Worm (Caenorhabditis elegans) whole organism, L3 larva: Measurements from ENCODE around the gene C01C4.3.

Experiments
- R02D3.7 ChIP-seq: fragments of 150-350 bp; optimal IDR thresholded peaks from 2 replicates; lab custom pipeline; 2014; ENCODE audit warnings: missing biosample characterization, missing genetic modification characterization
- ZK546.5 ChIP-seq: sonication (generic microtip); optimal IDR thresholded peaks from 2 replicates; lab custom pipeline; 2017; ENCODE audit warnings: missing biosample characterization, missing genetic modification characterization
- aly-2 ChIP-seq: fragments of 150-350 bp; optimal IDR thresholded peaks from 2 replicates; lab custom pipeline; 2014; ENCODE audit warnings: missing biosample characterization, missing genetic modification characterization
- ceh-28 ChIP-seq: fragments of 150-350 bp; optimal IDR thresholded peaks from 2 replicates; lab custom pipeline; 2014; ENCODE audit warnings: missing biosample characterization, missing genetic modification reagents, missing genetic modification characterization
- ceh-82 ChIP-seq: fragments of 150-350 bp; optimal IDR thresholded peaks from 2 replicates; lab custom pipeline; 2014; ENCODE audit warnings: missing biosample characterization, missing genetic modification characterization
- ceh-9 ChIP-seq: sonication (generic microtip); optimal IDR thresholded peaks from 2 replicates; lab custom pipeline; 2018; ENCODE audit warnings: missing biosample characterization, missing genetic modification characterization
- daf-12 ChIP-seq: fragments of 150-350 bp; optimal IDR thresholded peaks from 2 replicates; lab custom pipeline; 2014; ENCODE audit warnings: missing biosample characterization, missing genetic modification reagents, missing genetic modification characterization
- egl-27 ChIP-seq: sonication (generic microtip); optimal IDR thresholded peaks from 4 replicates; lab custom pipeline; 2017; ENCODE audit warnings: missing biosample characterization, missing genetic modification reagents, missing genetic modification characterization
- egl-5 ChIP-seq: fragments of 150-350 bp; optimal IDR thresholded peaks from 2 replicates; lab custom pipeline; 2017; ENCODE audit warnings: missing biosample characterization, missing genetic modification reagents, missing genetic modification characterization, inconsistent platforms
- elt-2 ChIP-seq: sonication (generic microtip); optimal IDR thresholded peaks from 2 replicates; lab custom pipeline; 2016; ENCODE audit warnings: missing genetic modification reagents, mild to moderate bottlenecking, missing genetic modification characterization, missing compliant biosample characterization
- elt-3 ChIP-seq, 3 experiments: fragments of 150-350 bp in 1 of 3; sonication (generic microtip) in 2 of 3; optimal IDR thresholded peaks; 2 replicates in 2 of 3; 4 replicates in 1 of 3; lab custom pipeline; 2014 to 2017; ENCODE audit warnings: missing biosample characterization in 3 of 3, missing genetic modification characterization in 3 of 3
- eor-1 ChIP-seq, 2 experiments: fragments of 150-350 bp; optimal IDR thresholded peaks; 2 replicates each; lab custom pipeline; 2014 to 2018; ENCODE audit warnings: missing biosample characterization in 2 of 2, missing genetic modification characterization in 2 of 2
- fkh-10 ChIP-seq: sonication (generic microtip); optimal IDR thresholded peaks from 2 replicates; lab custom pipeline; 2017; ENCODE audit warnings: missing biosample characterization, missing genetic modification reagents, missing genetic modification characterization
- fkh-2 ChIP-seq: fragments of 150-350 bp; optimal IDR thresholded peaks from 2 replicates; lab custom pipeline; 2014; ENCODE audit warnings: missing biosample characterization, missing genetic modification reagents, missing genetic modification characterization
- fos-1 ChIP-seq: fragments of 150-350 bp; optimal IDR thresholded peaks from 2 replicates; lab custom pipeline; 2014; ENCODE audit warnings: missing biosample characterization, missing genetic modification characterization
- hmg-11 ChIP-seq: sonication (generic microtip); optimal IDR thresholded peaks from 2 replicates; lab custom pipeline; 2016; ENCODE audit warnings: missing genetic modification characterization, missing compliant biosample characterization
- jun-1 ChIP-seq: fragments of 150-350 bp; optimal IDR thresholded peaks from 2 replicates; lab custom pipeline; 2014; ENCODE audit warnings: missing biosample characterization, missing genetic modification reagents, missing genetic modification characterization
- lin-15B ChIP-seq: fragments of 150-350 bp; optimal IDR thresholded peaks from 2 replicates; lab custom pipeline; 2014; ENCODE audit warnings: missing biosample characterization, missing genetic modification characterization
- lsy-12 ChIP-seq: sonication (generic microtip); optimal IDR thresholded peaks from 2 replicates; lab custom pipeline; 2016; ENCODE audit warnings: mild to moderate bottlenecking, missing genetic modification characterization, missing compliant biosample characterization
- mdl-1 ChIP-seq: fragments of 150-350 bp; optimal IDR thresholded peaks from 2 replicates; lab custom pipeline; 2014; ENCODE audit warnings: missing biosample characterization, missing genetic modification characterization
- mml-1 ChIP-seq: fragments of 150-350 bp; sonication (generic microtip); optimal IDR thresholded peaks from 3 replicates; lab custom pipeline; 2014; ENCODE audit warnings: missing biosample characterization, missing genetic modification characterization
- nfya-1 ChIP-seq: sonication (generic microtip); optimal IDR thresholded peaks from 2 replicates; lab custom pipeline; 2017; ENCODE audit warnings: missing genetic modification characterization, mild to moderate bottlenecking, missing compliant biosample characterization, antibody characterized with exemption, moderate library complexity; ENCODE audit not compliant: insufficient read depth
- nhr-23 ChIP-seq: fragments of 150-350 bp; optimal IDR thresholded peaks from 2 replicates; lab custom pipeline; 2014; ENCODE audit warnings: missing biosample characterization, missing genetic modification reagents, missing genetic modification characterization
- nhr-237 ChIP-seq: fragments of 150-350 bp; optimal IDR thresholded peaks from 2 replicates; lab custom pipeline; 2014; ENCODE audit warnings: missing biosample characterization, missing genetic modification characterization
- nhr-28 ChIP-seq: fragments of 150-350 bp; optimal IDR thresholded peaks from 2 replicates; lab custom pipeline; 2014; ENCODE audit warnings: missing biosample characterization, missing genetic modification characterization
- nhr-67 ChIP-seq: fragments of 150-350 bp; optimal IDR thresholded peaks from 2 replicates; lab custom pipeline; 2014; ENCODE audit warnings: missing biosample characterization, missing genetic modification characterization
- nhr-76 ChIP-seq: fragments of 150-350 bp; sonication (generic microtip); optimal IDR thresholded peaks from 5 replicates; lab custom pipeline; 2014; ENCODE audit warnings: missing biosample characterization, missing genetic modification characterization
- pqm-1 ChIP-seq: fragments of 150-350 bp; optimal IDR thresholded peaks from 2 replicates; lab custom pipeline; 2017; ENCODE audit warnings: missing biosample characterization, missing genetic modification characterization, inconsistent platforms
- sea-2 ChIP-seq: fragments of 150-350 bp; sonication (generic microtip); optimal IDR thresholded peaks from 4 replicates; lab custom pipeline; 2014; ENCODE audit warnings: missing biosample characterization, missing genetic modification reagents, missing genetic modification characterization
- skn-1 ChIP-seq: fragments of 150-350 bp; optimal IDR thresholded peaks from 2 replicates; lab custom pipeline; 2014; ENCODE audit warnings: missing biosample characterization, missing genetic modification characterization
- snpc-4 ChIP-seq: fragments of 150-350 bp; optimal IDR thresholded peaks from 2 replicates; lab custom pipeline; 2014; ENCODE audit warnings: missing biosample characterization, missing genetic modification characterization
- tbx-2 ChIP-seq: sonication (generic microtip); optimal IDR thresholded peaks from 2 replicates; lab custom pipeline; 2016; ENCODE audit warnings: mild to moderate bottlenecking, missing genetic modification characterization, missing compliant biosample characterization
- unc-39 ChIP-seq: sonication (generic microtip); optimal IDR thresholded peaks from 4 replicates; lab custom pipeline; 2017; ENCODE audit warnings: missing biosample characterization, missing genetic modification characterization
- unc-62 ChIP-seq: fragments of 150-350 bp; sonication (generic microtip); optimal IDR thresholded peaks from 4 replicates; lab custom pipeline; 2014; ENCODE audit warnings: missing biosample characterization, missing genetic modification reagents, missing genetic modification characterization
- zag-1 ChIP-seq: fragments of 150-350 bp; optimal IDR thresholded peaks from 2 replicates; lab custom pipeline; 2014; ENCODE audit warnings: missing biosample characterization, missing genetic modification characterization
- ztf-4 ChIP-seq: fragments of 150-350 bp; optimal IDR thresholded peaks from 2 replicates; lab custom pipeline; 2014; ENCODE audit warnings: missing biosample characterization, missing genetic modification characterization

C01C4.3 gene

ce11 chrX:3751370-3751769, 54.7 kb downstream of the C01C4.3 start:
- TF ChIP-seq nhr-76 (tag; lab: Kevin White, UChicago) (no peak), fos-1 (tag; lab: Kevin White, UChicago) (no peak), mdl-1 (tag; lab: Kevin White, UChicago) (no peak), daf-12 (tag; lab: Kevin White, UChicago) (no peak), eor-1 (tag; optimal IDR thresholded peaks at IDR 0.05; lab: Kevin White, UChicago) (no peak)

ce11 chrX:3752443-3752842, 55.7 kb downstream of the C01C4.3 start:
- TF ChIP-seq pqm-1 (tag; lab: Kevin White, UChicago): no peak
- TF ChIP-seq mml-1 (tag; lab: Kevin White, UChicago): no peak
- TF ChIP-seq nhr-237 (tag; lab: Kevin White, UChicago): no peak
- TF ChIP-seq fkh-10 (GFP tag; lab: Kevin White, UChicago): no peak
- no peak for TF ChIP-seq tbx-2 (tag; lab: Kevin White, UChicago)
- no peak for TF ChIP-seq elt-2 (tag; lab: Kevin White, UChicago)
- no peak for TF ChIP-seq egl-5 (tag; lab: Kevin White, UChicago)
- TF ChIP-seq daf-12 (tag; lab: Kevin White, UChicago): no peak
- no peak for TF ChIP-seq zag-1
- no peak for TF ChIP-seq snpc-4 (tag; lab: Kevin White, UChicago)
- TF ChIP-seq sea-2: no peak
- TF ChIP-seq nhr-67: no peak
- TF ChIP-seq aly-2 (tag; lab: Kevin White, UChicago): no peak

ce11 chrX:3755753-3756152, 59.0 kb downstream of the C01C4.3 start:
- TF ChIP-seq daf-12 (tag; lab: Kevin White, UChicago) (no peak), sea-2 (no peak), elt-3 (tag; optimal IDR thresholded peaks at IDR 0.05; lab: Kevin White, UChicago) (peak in 1 of 3 experiments; percentile 11)

ce11 chrX:3756238-3756637, 59.5 kb downstream of the C01C4.3 start:
- TF ChIP-seq nhr-67 (no peak), egl-27 (no peak), elt-3 (tag; optimal IDR thresholded peaks at IDR 0.05; lab: Kevin White, UChicago) (peak in 1 of 3 experiments; percentile 88)

- TF ChIP-seq ceh-28 (tag; lab: Kevin White, UChicago) (no peak), nhr-23 (no peak), nhr-76 (tag; lab: Kevin White, UChicago) (no peak), lsy-12 (tag; lab: Kevin White, UChicago) (no peak), unc-62 (GFP tag; lab: Kevin White, UChicago) (no peak), egl-27 (no peak), lin-15B (tag; lab: Kevin White, UChicago) (no peak), fkh-10 (GFP tag; lab: Kevin White, UChicago) (no peak), hmg-11 (tag; lab: Kevin White, UChicago) (no peak), fkh-2 (tag; lab: Kevin White, UChicago) (no peak), fos-1 (tag; lab: Kevin White, UChicago) (no peak), unc-39 (tag; lab: Kevin White, UChicago) (no peak), elt-2 (tag; lab: Kevin White, UChicago) (no peak), sea-2 (no peak), skn-1 (no peak), ztf-4 (tag; lab: Kevin White, UChicago) (no peak)
These were observed 61.7 kb downstream of the C01C4.3 start, which contains the start of gene T14G12.12 for ce11 chrX:3758399-3758798. Gene T14G12.12 (minus strand): TSS chrX:3758499.

- TF ChIP-seq ZK546.5 (no peak), nhr-28 (no peak), sea-2 (no peak), skn-1 (no peak), ceh-82 (tag; lab: Kevin White, UChicago) (no peak), ceh-9 (tag; lab: Kevin White, UChicago) (no peak), fos-1 (tag; lab: Kevin White, UChicago) (no peak), nhr-23 (no peak), lsy-12 (tag; lab: Kevin White, UChicago) (no peak), unc-62 (GFP tag; lab: Kevin White, UChicago) (no peak), lin-15B (tag; lab: Kevin White, UChicago) (no peak), nfya-1 (tag; lab: Kevin White, UChicago) (no peak), jun-1 (tag; lab: Kevin White, UChicago) (no peak), R02D3.7 (tag; lab: Kevin White, UChicago) (no peak), mml-1 (tag; lab: Kevin White, UChicago) (no peak)
These were observed 62.6 kb downstream of the C01C4.3 start, which contains the start of gene T14G12.6 for ce11 chrX:3759345-3759744. Gene T14G12.6 (minus strand): TSS chrX:3759445.
